Worm (Caenorhabditis elegans) whole organism, L2 larva: ENCODE measurements around the gene K05F1.10.

Source experiments
- C34F6.9 ChIP-seq: fragments of 150-350 bp; optimal IDR thresholded peaks from 2 replicates; lab custom pipeline; 2014; ENCODE audit warnings: missing biosample characterization, missing genetic modification characterization
- F13H6.1 ChIP-seq: sonication (generic microtip); optimal IDR thresholded peaks from 2 replicates; lab custom pipeline; 2016; ENCODE audit warnings: missing genetic modification characterization, missing compliant biosample characterization
- R02D3.7 ChIP-seq: fragments of 150-350 bp; optimal IDR thresholded peaks from 2 replicates; lab custom pipeline; 2014; ENCODE audit warnings: missing biosample characterization, missing genetic modification characterization
- Y55F3AM.14 ChIP-seq: fragments of 200-800 bp; sonication (Bioruptor generic); optimal IDR thresholded peaks from 2 replicates; lab custom pipeline; 2018; ENCODE audit warnings: mild to moderate bottlenecking, missing genetic modification characterization, missing compliant biosample characterization
- ZK546.5 ChIP-seq: sonication (generic microtip); optimal IDR thresholded peaks from 2 replicates; lab custom pipeline; 2017; ENCODE audit warnings: missing biosample characterization, missing genetic modification characterization
- alr-1 ChIP-seq: fragments of 150-350 bp; optimal IDR thresholded peaks from 2 replicates; lab custom pipeline; 2014; ENCODE audit warnings: missing biosample characterization, missing genetic modification characterization
- aly-2 ChIP-seq: fragments of 150-350 bp; optimal IDR thresholded peaks from 2 replicates; lab custom pipeline; 2014; ENCODE audit warnings: missing biosample characterization, missing genetic modification characterization
- ama-1 ChIP-seq: fragments of 150-350 bp; optimal IDR thresholded peaks from 2 replicates; lab custom pipeline; 2018; ENCODE audit warnings: inconsistent platforms
- blmp-1 ChIP-seq: sonication (generic microtip); optimal IDR thresholded peaks from 2 replicates; lab custom pipeline; 2017; ENCODE audit warnings: missing genetic modification characterization, mild to moderate bottlenecking, missing compliant biosample characterization, antibody characterized with exemption, moderate library complexity; ENCODE audit not compliant: insufficient read depth
- ceh-16 ChIP-seq: fragments of 150-350 bp; optimal IDR thresholded peaks from 2 replicates; lab custom pipeline; 2014; ENCODE audit warnings: missing biosample characterization, missing genetic modification characterization
- ceh-82 ChIP-seq: fragments of 150-350 bp; optimal IDR thresholded peaks from 2 replicates; lab custom pipeline; 2014; ENCODE audit warnings: missing biosample characterization, missing genetic modification characterization
- crh-2 ChIP-seq: sonication (generic microtip); optimal IDR thresholded peaks from 2 replicates; lab custom pipeline; 2017; ENCODE audit warnings: missing biosample characterization, missing genetic modification characterization
- dmd-4 ChIP-seq: sonication (generic microtip); optimal IDR thresholded peaks from 2 replicates; lab custom pipeline; 2017; ENCODE audit warnings: missing biosample characterization, missing genetic modification characterization
- egl-27 ChIP-seq: sonication (generic microtip); optimal IDR thresholded peaks from 3 replicates; lab custom pipeline; 2017; ENCODE audit warnings: missing biosample characterization, missing genetic modification reagents, missing genetic modification characterization
- elt-1 ChIP-seq: fragments of 150-350 bp; optimal IDR thresholded peaks from 2 replicates; lab custom pipeline; 2014; ENCODE audit warnings: missing biosample characterization, missing genetic modification characterization
- elt-3 ChIP-seq: sonication (generic microtip); optimal IDR thresholded peaks from 2 replicates; lab custom pipeline; 2017; ENCODE audit warnings: missing biosample characterization, missing genetic modification characterization
- fos-1 ChIP-seq: fragments of 150-350 bp; optimal IDR thresholded peaks from 2 replicates; lab custom pipeline; 2014; ENCODE audit warnings: missing biosample characterization, missing genetic modification characterization
- gmeb-1 ChIP-seq: fragments of 150-350 bp; optimal IDR thresholded peaks from 2 replicates; lab custom pipeline; 2014; ENCODE audit warnings: missing biosample characterization, missing genetic modification characterization
- lin-11 ChIP-seq: fragments of 150-350 bp; sonication (generic microtip); optimal IDR thresholded peaks from 2 replicates; lab custom pipeline; 2014; ENCODE audit warnings: missing biosample characterization, missing genetic modification characterization, inconsistent platforms, mixed read lengths
- lin-13 ChIP-seq: fragments of 150-350 bp; optimal IDR thresholded peaks from 2 replicates; lab custom pipeline; 2014; ENCODE audit warnings: missing biosample characterization, missing genetic modification reagents, missing genetic modification characterization
- lin-39 ChIP-seq: fragments of 150-350 bp; optimal IDR thresholded peaks from 2 replicates; lab custom pipeline; 2014; ENCODE audit warnings: missing biosample characterization, missing genetic modification reagents, missing genetic modification characterization
- lsy-2 ChIP-seq, 2 experiments: fragments of 150-350 bp in 1 of 2; sonication (generic microtip) in 1 of 2; optimal IDR thresholded peaks; 2 replicates each; lab custom pipeline; 2014 to 2017; ENCODE audit warnings: missing biosample characterization in 2 of 2, missing genetic modification characterization in 2 of 2
- mab-5 ChIP-seq: fragments of 150-350 bp; optimal IDR thresholded peaks from 2 replicates; lab custom pipeline; 2014; ENCODE audit warnings: missing biosample characterization, missing genetic modification characterization
- mbf-1 ChIP-seq: sonication (generic microtip); optimal IDR thresholded peaks from 2 replicates; lab custom pipeline; 2017; ENCODE audit warnings: missing biosample characterization, missing genetic modification characterization
- mdl-1 ChIP-seq, 2 experiments: fragments of 150-350 bp in 1 of 2; sonication (generic microtip) in 1 of 2; optimal IDR thresholded peaks; 2 replicates each; lab custom pipeline; 2017; ENCODE audit warnings: missing biosample characterization in 2 of 2, missing genetic modification characterization in 2 of 2
- nhr-10 ChIP-seq: sonication (generic microtip); optimal IDR thresholded peaks from 2 replicates; lab custom pipeline; 2017; ENCODE audit warnings: missing biosample characterization, missing genetic modification characterization
- nhr-11 ChIP-seq: fragments of 150-350 bp; optimal IDR thresholded peaks from 2 replicates; lab custom pipeline; 2014; ENCODE audit warnings: missing biosample characterization, missing genetic modification characterization
- nhr-12 ChIP-seq: fragments of 150-350 bp; optimal IDR thresholded peaks from 2 replicates; lab custom pipeline; 2014; ENCODE audit warnings: missing biosample characterization, missing genetic modification characterization
- nhr-129 ChIP-seq: fragments of 150-350 bp; optimal IDR thresholded peaks from 2 replicates; lab custom pipeline; 2014; ENCODE audit warnings: missing biosample characterization, missing genetic modification characterization
- nhr-21 ChIP-seq: fragments of 150-350 bp; optimal IDR thresholded peaks from 2 replicates; lab custom pipeline; 2014; ENCODE audit warnings: missing biosample characterization, missing genetic modification characterization
- nhr-6 ChIP-seq: fragments of 150-350 bp; optimal IDR thresholded peaks from 2 replicates; lab custom pipeline; 2014; ENCODE audit warnings: missing biosample characterization, missing genetic modification characterization
- nhr-77 ChIP-seq: fragments of 150-350 bp; optimal IDR thresholded peaks from 2 replicates; lab custom pipeline; 2014; ENCODE audit warnings: missing biosample characterization, missing genetic modification characterization
- peb-1 ChIP-seq: fragments of 150-350 bp; optimal IDR thresholded peaks from 2 replicates; lab custom pipeline; 2014; ENCODE audit warnings: missing biosample characterization, missing genetic modification characterization
- skn-1 ChIP-seq: sonication (generic microtip); optimal IDR thresholded peaks from 2 replicates; lab custom pipeline; 2017; ENCODE audit warnings: missing biosample characterization, missing genetic modification characterization
- sma-9 ChIP-seq, 2 experiments: fragments of 150-350 bp in 1 of 2; sonication (generic microtip) in 1 of 2; optimal IDR thresholded peaks; 2 replicates each; lab custom pipeline; 2014 to 2016; ENCODE audit warnings: missing genetic modification characterization in 2 of 2, mild to moderate bottlenecking in 1 of 2, missing biosample characterization in 1 of 2, missing compliant biosample characterization in 1 of 2, missing genetic modification reagents in 1 of 2, moderate library complexity in 1 of 2
- unc-39 ChIP-seq: fragments of 150-350 bp; optimal IDR thresholded peaks from 2 replicates; lab custom pipeline; 2014; ENCODE audit warnings: missing biosample characterization, missing genetic modification characterization
- unc-55 ChIP-seq: fragments of 150-350 bp; sonication (generic microtip); optimal IDR thresholded peaks from 3 replicates; lab custom pipeline; 2014; ENCODE audit warnings: missing biosample characterization, missing genetic modification reagents, missing genetic modification characterization
- unc-62 ChIP-seq: fragments of 150-350 bp; optimal IDR thresholded peaks from 2 replicates; lab custom pipeline; 2014; ENCODE audit warnings: missing biosample characterization, missing genetic modification reagents, missing genetic modification characterization
- zag-1 ChIP-seq: fragments of 150-350 bp; optimal IDR thresholded peaks from 2 replicates; lab custom pipeline; 2014; ENCODE audit warnings: missing biosample characterization, missing genetic modification characterization
- ztf-1 ChIP-seq: fragments of 200-800 bp; sonication (Bioruptor generic); conservative IDR thresholded peaks from 2 replicates; pipeline ENCODE4 v1.3.6; 2022; ENCODE audit warnings: missing genetic modification characterization, missing compliant biosample characterization
- ztf-11 ChIP-seq: sonication (generic microtip); optimal IDR thresholded peaks from 2 replicates; lab custom pipeline; 2017; ENCODE audit warnings: missing biosample characterization, missing genetic modification characterization
- ztf-4 ChIP-seq: fragments of 150-350 bp; optimal IDR thresholded peaks from 2 replicates; lab custom pipeline; 2014; ENCODE audit warnings: missing biosample characterization, missing genetic modification characterization

K05F1.10 gene

ce11 chrII:5841866-5842265 is 36.6 kb upstream of the K05F1.10 start, which contains the start of gene nep-25:
nep-25 (plus strand) TSS chrII:5842240.
- TF ChIP-seq zag-1 (tag; lab: Kevin White, UChicago) (no peak), alr-1 (tag; lab: Kevin White, UChicago) (no peak), nhr-12 (tag; lab: Kevin White, UChicago) (no peak), lin-39 (tag; lab: Kevin White, UChicago) (no peak)
- TF ChIP-seq, all 48 proteins: peak for 0

- TF ChIP-seq elt-1 = no peak
- no peak for TF ChIP-seq crh-2 (tag; lab: Kevin White, UChicago)
- no peak for TF ChIP-seq nhr-21
- peak; percentile 60 for TF ChIP-seq sma-9 (GFP tag; optimal IDR thresholded peaks at IDR 0.05; lab: Kevin White, UChicago)
- no peak for TF ChIP-seq sma-9 (tag; optimal IDR thresholded peaks at IDR 0.05; lab: Kevin White, UChicago)
- no peak for TF ChIP-seq egl-27 (tag; lab: Kevin White, UChicago)
- TF ChIP-seq aly-2 (tag; lab: Kevin White, UChicago) = no peak
- peak; percentile 48 for TF ChIP-seq F13H6.1 (tag; lab: Kevin White, UChicago)
- no peak for TF ChIP-seq gmeb-1 (tag; lab: Kevin White, UChicago)
- no peak for TF ChIP-seq mdl-1 (tag; optimal IDR thresholded peaks at IDR 0.05; lab: Kevin White, UChicago)
- TF ChIP-seq peb-1 (tag; lab: Kevin White, UChicago) = no peak
- no peak for TF ChIP-seq zag-1 (tag; lab: Kevin White, UChicago)
- TF ChIP-seq unc-62 = no peak
- TF ChIP-seq alr-1 (tag; lab: Kevin White, UChicago) = no peak
- no peak for TF ChIP-seq nhr-12 (tag; lab: Kevin White, UChicago)
- TF ChIP-seq ceh-16 = no peak
- TF ChIP-seq nhr-129 (tag; lab: Kevin White, UChicago) = peak; percentile 45
- TF ChIP-seq lsy-2 (tag; optimal IDR thresholded peaks at IDR 0.05; lab: Kevin White, UChicago) = peak in 1 of 2 experiments; percentile 33
- no peak for TF ChIP-seq nhr-11 (tag; lab: Kevin White, UChicago)
- TF ChIP-seq ceh-82 (tag; lab: Kevin White, UChicago) = no peak
- TF ChIP-seq unc-55 (GFP tag; lab: Kevin White, UChicago) = no peak
- TF ChIP-seq mbf-1 = no peak
- peak; percentile 25 for TF ChIP-seq mab-5 (tag; lab: Kevin White, UChicago)
Observed at ce11 chrII:5841053-5841547, 35.8 kb upstream of the K05F1.10 start, which contains the start of gene lec-5. lec-5 (minus strand) TSS chrII:5841103.

ce11 chrII:5839227-5839626 is 34.0 kb upstream of the K05F1.10 start, which contains the start of gene ZK1248.19:
ZK1248.19 (minus strand) TSS chrII:5839414.
- TF ChIP-seq fos-1 = no peak
- TF ChIP-seq dmd-4 (tag; lab: Kevin White, UChicago) = no peak
- TF ChIP-seq ztf-11 (tag; lab: Kevin White, UChicago) = no peak
- TF ChIP-seq unc-39 = no peak
- TF ChIP-seq C34F6.9 (tag; lab: Kevin White, UChicago) = peak; percentile 36
- TF ChIP-seq nhr-77 (tag; lab: Kevin White, UChicago) = no peak
- TF ChIP-seq aly-2 (tag; lab: Kevin White, UChicago) = no peak
- TF ChIP-seq elt-3 (tag; lab: Kevin White, UChicago) = no peak
- no peak for TF ChIP-seq crh-2 (tag; lab: Kevin White, UChicago)
- no peak for TF ChIP-seq nhr-10 (tag; lab: Kevin White, UChicago)
- no peak for TF ChIP-seq nhr-6
- no peak for TF ChIP-seq lin-11 (tag; lab: Kevin White, UChicago)
- TF ChIP-seq lin-39 (tag; lab: Kevin White, UChicago) = no peak
- no peak for TF ChIP-seq ztf-4 (tag; lab: Kevin White, UChicago)
- TF ChIP-seq ceh-82 (tag; lab: Kevin White, UChicago) = no peak
- no peak for TF ChIP-seq ama-1 (lab: Kevin White, UChicago)
- TF ChIP-seq nhr-129 (tag; lab: Kevin White, UChicago) = peak; percentile 44
- peak; percentile 57 for TF ChIP-seq unc-55 (GFP tag; lab: Kevin White, UChicago)
- TF ChIP-seq Y55F3AM.14 (GFP tag; lab: Kevin White, UChicago) = no peak
- TF ChIP-seq lsy-2 (tag; optimal IDR thresholded peaks at IDR 0.05; lab: Kevin White, UChicago) = peak; percentile 4 to 63
- peak; percentile 67 for TF ChIP-seq R02D3.7
- no peak for TF ChIP-seq ZK546.5 (tag; lab: Kevin White, UChicago)
- no peak for TF ChIP-seq nhr-11 (tag; lab: Kevin White, UChicago)
- TF ChIP-seq lin-13 (GFP tag; lab: Kevin White, UChicago) = no peak
- TF ChIP-seq blmp-1 (tag; lab: Kevin White, UChicago) = no peak
- peak; percentile 13 for TF ChIP-seq sma-9 (GFP tag; optimal IDR thresholded peaks at IDR 0.05; lab: Kevin White, UChicago)
- TF ChIP-seq sma-9 (tag; optimal IDR thresholded peaks at IDR 0.05; lab: Kevin White, UChicago) = no peak
- TF ChIP-seq ztf-1 = no peak
- TF ChIP-seq gmeb-1 (tag; lab: Kevin White, UChicago) = peak; percentile 34
- no peak for TF ChIP-seq elt-1
- no peak for TF ChIP-seq alr-1 (tag; lab: Kevin White, UChicago)
- TF ChIP-seq skn-1 (tag; lab: Kevin White, UChicago) = no peak
- TF ChIP-seq mbf-1 = no peak
- TF ChIP-seq, all 48 proteins: peak for 7
